Worm (Caenorhabditis elegans): ENCODE data around the gene F53F4.16.

F53F4.16 gene

ce11 chrV:13655202-13655764, 33.7 kb upstream of the F53F4.16 start (continued):
- TF ChIP-seq F52B5.7 (tag; optimal IDR thresholded peaks at IDR 0.05) (no peak), K11D2.4 (GFP tag; IDR thresholded peaks at IDR 0.05) (0 out of 2 replicates have a peak, but pooled peaks have one; percentile 37), hsf-1 (GFP tag; IDR thresholded peaks at IDR 0.05) (no peak), Y53G8AR.9 (GFP tag; conservative IDR thresholded peaks at IDR 0.05) (no peak), egrh-3 (GFP tag; IDR thresholded peaks at IDR 0.05) (peak; percentile 79), nhr-80 (tag; optimal IDR thresholded peaks at IDR 0.05) (no peak), hmg-20 (GFP tag; IDR thresholded peaks at IDR 0.05) (no peak), B0261.1 (tag; optimal IDR thresholded peaks at IDR 0.05) (no peak), nfya-1 (tag; optimal IDR thresholded peaks at IDR 0.05; ENCODE audit: borderline replicate concordance, insufficient read depth) (no peak), fkh-3 (tag; optimal IDR thresholded peaks at IDR 0.05) (no peak), lsl-1 (GFP tag; optimal IDR thresholded peaks at IDR 0.05) (no peak), rcor-1 (GFP tag; IDR thresholded peaks at IDR 0.05) (0 out of 2 replicates have a peak, but pooled peaks have one; percentile 13), efl-1 (GFP tag; optimal IDR thresholded peaks at IDR 0.05) (no peak), sea-2 (GFP tag; IDR thresholded peaks at IDR 0.05) (no peak), akir-1 (GFP tag; optimal IDR thresholded peaks at IDR 0.05) (no peak), madf-10 (tag; optimal IDR thresholded peaks at IDR 0.05) (no peak), somi-1 (GFP tag; optimal IDR thresholded peaks at IDR 0.05) (peak; percentile 38), Y53F4B.3 (GFP tag; IDR thresholded peaks at IDR 0.05) (no peak), egl-44 (GFP tag; IDR thresholded peaks at IDR 0.05) (no peak), atf-7 (tag; optimal IDR thresholded peaks at IDR 0.05) (no peak), hrde-1 (tag; optimal IDR thresholded peaks at IDR 0.05; ENCODE audit: borderline replicate concordance) (no peak), nhr-179 (tag; optimal IDR thresholded peaks at IDR 0.05) (no peak), ztf-26 (tag; optimal IDR thresholded peaks at IDR 0.05) (peak; percentile 37), nfyb-1 (GFP tag; IDR thresholded peaks at IDR 0.05) (0 out of 2 replicates have a peak, but pooled peaks have one; percentile 46), B0019.2 (GFP tag; conservative IDR thresholded peaks at IDR 0.05) (no peak), rec-8 (tag; optimal IDR thresholded peaks at IDR 0.05) (no peak), him-1 (tag; optimal IDR thresholded peaks at IDR 0.05) (no peak), hlh-12 (tag; optimal IDR thresholded peaks at IDR 0.05) (no peak), lin-35 (GFP tag; optimal IDR thresholded peaks at IDR 0.05) (peak in 1 of 3 experiments; percentile 61), F22D6.2 (tag; optimal IDR thresholded peaks at IDR 0.05) (no peak), bed-2 (GFP tag; IDR thresholded peaks at IDR 0.05) (no peak), F33H1.4 (GFP tag; IDR thresholded peaks at IDR 0.05) (no peak), T26A5.8 (tag; optimal IDR thresholded peaks at IDR 0.05) (no peak), ZK185.1 (tag; optimal IDR thresholded peaks at IDR 0.05; ENCODE audit: poor library complexity, severe bottlenecking) (no peak), attf-3 (GFP tag; conservative IDR thresholded peaks at IDR 0.05) (no peak), mcd-1 (GFP tag; IDR thresholded peaks at IDR 0.05) (peak; percentile 60), B0336.3 (GFP tag; IDR thresholded peaks at IDR 0.05) (no peak), ceh-27 (GFP tag; optimal IDR thresholded peaks at IDR 0.05) (peak; percentile 33), Y79H2A.3 (GFP tag; conservative IDR thresholded peaks at IDR 0.05) (0 out of 2 replicates have a peak, but pooled peaks have one; percentile 27), ama-1 (optimal IDR thresholded peaks at IDR 0.05) (no peak), ama-1 (GFP tag; optimal IDR thresholded peaks at IDR 0.05) (no peak), D2030.7 (GFP tag; IDR thresholded peaks at IDR 0.05) (no peak), zfh-2 (GFP tag; conservative IDR thresholded peaks at IDR 0.05) (peak; percentile 83), tlf-1 (GFP tag; optimal IDR thresholded peaks at IDR 0.05) (peak; percentile 3), lin-54 (GFP tag; optimal IDR thresholded peaks at IDR 0.05) (peak; percentile 32), xnd-1 (tag; optimal IDR thresholded peaks at IDR 0.05) (no peak), attf-6 (GFP tag; IDR thresholded peaks at IDR 0.05) (no peak), ceh-58 (GFP tag; IDR thresholded peaks at IDR 0.05) (0 out of 2 replicates have a peak, but pooled peaks have one; percentile 77), snpc-1.1 (tag; optimal IDR thresholded peaks at IDR 0.05; ENCODE audit: insufficient read depth) (no peak)

Measured in whole organism, young adult.